Worm (Caenorhabditis elegans) whole organism, early embryonic: ENCODE measurements around the gene egl-15.

Experiments
- B0310.2 ChIP-seq: sonication (generic microtip); optimal IDR thresholded peaks from 2 replicates; lab custom pipeline; 2016; ENCODE audit warnings: mild to moderate bottlenecking, missing genetic modification characterization, missing compliant biosample characterization
- F13C5.2 ChIP-seq: sonication (generic microtip); optimal IDR thresholded peaks from 2 replicates; lab custom pipeline; 2017; ENCODE audit warnings: mild to moderate bottlenecking, missing genetic modification characterization, inconsistent platforms, missing compliant biosample characterization
- aly-1 ChIP-seq: sonication (generic microtip); optimal IDR thresholded peaks from 2 replicates; lab custom pipeline; 2016; ENCODE audit warnings: missing genetic modification characterization, missing compliant biosample characterization
- ama-1 ChIP-seq: fragments of 150-350 bp; optimal IDR thresholded peaks from 2 replicates; lab custom pipeline; 2014
- ceh-13 ChIP-seq: fragments of 200-800 bp; sonication (Bioruptor generic); optimal IDR thresholded peaks from 2 replicates; lab custom pipeline; 2018; ENCODE audit warnings: mild to moderate bottlenecking, missing genetic modification characterization, missing compliant biosample characterization
- ceh-36 ChIP-seq: sonication (generic microtip); optimal IDR thresholded peaks from 2 replicates; lab custom pipeline; 2016; ENCODE audit warnings: missing genetic modification characterization, inconsistent platforms, missing compliant biosample characterization
- ets-7 ChIP-seq: sonication (generic microtip); optimal IDR thresholded peaks from 2 replicates; lab custom pipeline; 2016; ENCODE audit warnings: missing genotype, missing genetic modification characterization, missing compliant biosample characterization
- flt-1 ChIP-seq: fragments of 200-800 bp; sonication (Bioruptor generic); IDR thresholded peaks from 2 replicates; pipeline ENCODE4 v1.3.6; 2022; ENCODE audit warnings: missing genetic modification characterization, missing compliant biosample characterization
- hmbx-1 ChIP-seq: sonication (generic microtip); optimal IDR thresholded peaks from 2 replicates; lab custom pipeline; 2016; ENCODE audit warnings: mild to moderate bottlenecking, missing genetic modification characterization, missing compliant biosample characterization
- hmg-4 ChIP-seq: fragments of 200-800 bp; sonication (Bioruptor generic); optimal IDR thresholded peaks from 2 replicates; lab custom pipeline; 2018; ENCODE audit warnings: mild to moderate bottlenecking, missing genetic modification characterization, missing compliant biosample characterization
- hnd-1 ChIP-seq: sonication (generic microtip); optimal IDR thresholded peaks from 2 replicates; lab custom pipeline; 2016; ENCODE audit warnings: missing genetic modification characterization, missing compliant biosample characterization
- pes-1 ChIP-seq: fragments of 200-800 bp; sonication (Bioruptor generic); IDR thresholded peaks from 2 replicates; pipeline ENCODE4 v1.3.6; 2022; ENCODE audit warnings: missing genetic modification reagents, missing genetic modification characterization, missing compliant biosample characterization
- scrt-1 ChIP-seq: fragments of 200-800 bp; sonication (Bioruptor generic); IDR thresholded peaks from 2 replicates; pipeline ENCODE4 v1.3.6; 2022; ENCODE audit warnings: missing genetic modification characterization, missing compliant biosample characterization
- sea-1 ChIP-seq: fragments of 200-800 bp; sonication (Bioruptor generic); conservative IDR thresholded peaks from 2 replicates; pipeline ENCODE4 v1.3.6; 2022; ENCODE audit warnings: missing genetic modification characterization, missing compliant biosample characterization
- tbx-11 ChIP-seq: fragments of 200-800 bp; sonication (Bioruptor generic); IDR thresholded peaks from 2 replicates; pipeline ENCODE4 v1.3.6; 2022; ENCODE audit warnings: missing genetic modification characterization, missing compliant biosample characterization
- tbx-37 ChIP-seq: fragments of 200-800 bp; sonication (Bioruptor generic); conservative IDR thresholded peaks from 2 replicates; pipeline ENCODE4 v1.3.6; 2022; ENCODE audit warnings: missing genetic modification reagents, missing genetic modification characterization, missing compliant biosample characterization
- tra-4 ChIP-seq: sonication (generic microtip); optimal IDR thresholded peaks from 2 replicates; lab custom pipeline; 2017; ENCODE audit warnings: missing genetic modification characterization, missing compliant biosample characterization

egl-15 gene

DNA sequence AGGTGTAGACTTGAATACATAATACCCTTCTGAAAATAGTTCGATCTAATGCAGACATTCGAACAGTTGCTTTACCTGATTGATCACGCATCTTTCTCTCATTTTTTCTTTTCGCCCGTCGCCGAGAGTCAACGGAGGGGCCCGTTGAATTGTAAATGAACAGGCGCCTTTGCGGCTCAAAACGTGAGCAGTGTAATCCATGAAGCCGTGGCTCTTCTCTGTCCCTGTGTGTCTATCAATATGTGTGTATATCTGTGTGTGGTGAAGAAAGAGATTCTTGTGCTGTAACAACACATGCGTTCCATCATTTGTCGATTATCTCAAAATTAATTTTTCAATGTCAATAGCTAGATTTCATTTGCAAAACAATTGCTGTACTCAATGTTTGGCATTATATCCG, 19.4 kb downstream of the egl-15 start:
- TF ChIP-seq flt-1 (GFP tag; lab: Robert Waterston, UW) (no peak), hmg-4 (GFP tag; lab: Kevin White, UChicago) (no peak), hmbx-1 (tag; lab: Kevin White, UChicago) (no peak)

- no peak for TF ChIP-seq B0310.2 (tag; lab: Kevin White, UChicago)
- no peak for TF ChIP-seq tbx-11 (GFP tag; lab: Robert Waterston, UW)
- no peak for TF ChIP-seq ama-1 (lab: Kevin White, UChicago)
- TF ChIP-seq ets-7, result no peak
- TF ChIP-seq pes-1 (GFP tag; lab: Robert Waterston, UW), result no peak
- TF ChIP-seq ceh-36 (tag; lab: Kevin White, UChicago), result no peak
- no peak for TF ChIP-seq ceh-13
- no peak for TF ChIP-seq aly-1 (tag; lab: Kevin White, UChicago)
- TF ChIP-seq tbx-37 (GFP tag; lab: Robert Waterston, UW), result no peak
- no peak for TF ChIP-seq scrt-1
- no peak for TF ChIP-seq flt-1 (GFP tag; lab: Robert Waterston, UW)
- no peak for TF ChIP-seq hmbx-1 (tag; lab: Kevin White, UChicago)
- no peak for TF ChIP-seq sea-1
- no peak for TF ChIP-seq hnd-1 (tag; lab: Kevin White, UChicago)
- no peak for TF ChIP-seq tra-4 (tag; lab: Kevin White, UChicago)
Observed at ce11 chrX:11036114-11037087, 20.2 kb downstream of the egl-15 start.

DNA sequence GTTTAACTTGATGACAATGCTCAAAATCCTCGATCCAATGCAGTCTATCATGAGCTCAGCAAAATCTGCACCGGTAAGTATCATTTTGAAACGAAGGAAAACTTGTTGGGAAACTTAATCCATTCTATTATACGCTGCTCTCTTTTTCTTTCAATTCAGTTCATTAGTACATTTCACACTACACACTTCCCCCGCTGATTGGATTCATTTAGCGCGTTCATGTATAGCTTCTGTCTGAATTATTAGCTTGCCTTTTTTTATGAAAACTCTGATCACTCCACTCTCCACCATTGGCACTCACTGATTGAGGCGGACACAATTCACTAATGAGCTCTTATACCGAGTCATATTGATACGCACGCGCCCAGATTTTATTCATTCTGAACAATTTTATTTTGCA, 22.0 kb downstream of the egl-15 start:
- TF ChIP-seq hmg-4 (GFP tag; lab: Kevin White, UChicago) (no peak), tbx-11 (GFP tag; lab: Robert Waterston, UW) (no peak), hnd-1 (tag; lab: Kevin White, UChicago) (no peak), tra-4 (tag; lab: Kevin White, UChicago) (no peak), ceh-13 (no peak), ceh-36 (tag; lab: Kevin White, UChicago) (no peak), F13C5.2 (tag; lab: Kevin White, UChicago) (no peak), ets-7 (no peak)

- TF ChIP-seq ceh-36 (tag; lab: Kevin White, UChicago) (no peak), ceh-13 (no peak), scrt-1 (no peak), ets-7 (no peak), B0310.2 (tag; lab: Kevin White, UChicago) (no peak), hmbx-1 (tag; lab: Kevin White, UChicago) (no peak)
Observed at ce11 chrX:11042777-11043176, 26.6 kb downstream of the egl-15 start, which contains the start of gene C09F12.3. TSS of gene C09F12.3 (minus strand) at chrX:11042877.

DNA sequence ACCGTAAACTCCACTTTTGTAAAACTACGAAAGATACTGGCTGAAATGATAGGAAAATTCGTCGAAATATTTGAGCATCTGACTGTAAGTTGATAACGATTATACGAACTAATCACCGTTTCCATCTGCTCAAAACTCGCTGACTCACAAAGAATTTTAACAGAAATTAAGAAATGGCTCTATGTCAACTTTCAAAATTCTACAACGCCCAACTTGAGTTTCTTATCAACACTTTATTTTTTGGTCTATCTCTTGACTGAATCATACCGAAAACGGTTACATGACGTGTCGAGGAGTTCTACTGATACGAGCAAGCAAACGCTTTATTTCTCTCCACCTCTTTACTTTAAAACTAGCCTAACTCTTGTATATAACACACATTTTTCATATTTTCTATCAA, 31.0 kb downstream of the egl-15 start, which contains the start of gene clc-1:
Gene clc-1 (plus strand): TSS at position 264 of the 400 bp plus-strand sequence.
- no peak for TF ChIP-seq aly-1 (tag; lab: Kevin White, UChicago)
- no peak for TF ChIP-seq ama-1 (lab: Kevin White, UChicago)
- TF ChIP-seq hnd-1 (tag; lab: Kevin White, UChicago), result no peak
- TF ChIP-seq sea-1, result no peak
- no peak for TF ChIP-seq ceh-13
- TF ChIP-seq tra-4 (tag; lab: Kevin White, UChicago), result no peak
- TF ChIP-seq F13C5.2 (tag; lab: Kevin White, UChicago), result no peak
- TF ChIP-seq flt-1 (GFP tag; lab: Robert Waterston, UW), result no peak
- no peak for TF ChIP-seq B0310.2 (tag; lab: Kevin White, UChicago)
- TF ChIP-seq hmbx-1 (tag; lab: Kevin White, UChicago), result no peak

ce11 chrX:11050335-11050734, 34.1 kb downstream of the egl-15 start:
- no peak for TF ChIP-seq hmg-4 (GFP tag; lab: Kevin White, UChicago)
- TF ChIP-seq scrt-1, result no peak; the same call in 1 of the 2 replicates
- no peak for TF ChIP-seq ceh-36 (tag; lab: Kevin White, UChicago)
- no peak for TF ChIP-seq ceh-13
- TF ChIP-seq ama-1 (lab: Kevin White, UChicago), result no peak
- TF ChIP-seq hnd-1 (tag; lab: Kevin White, UChicago), result no peak
- no peak for TF ChIP-seq flt-1 (GFP tag; lab: Robert Waterston, UW)
- TF ChIP-seq F13C5.2 (tag; lab: Kevin White, UChicago), result no peak
- TF ChIP-seq ets-7, result no peak
- no peak for TF ChIP-seq tra-4 (tag; lab: Kevin White, UChicago)
- no peak for TF ChIP-seq B0310.2 (tag; lab: Kevin White, UChicago)
- no peak for TF ChIP-seq hmbx-1 (tag; lab: Kevin White, UChicago)
- no peak for TF ChIP-seq aly-1 (tag; lab: Kevin White, UChicago)
- no peak for TF ChIP-seq sea-1
- no peak for TF ChIP-seq tbx-37 (GFP tag; lab: Robert Waterston, UW)
- no peak for TF ChIP-seq tbx-11 (GFP tag; lab: Robert Waterston, UW)
- no peak for TF ChIP-seq pes-1 (GFP tag; lab: Robert Waterston, UW)

ce11 chrX:11053615-11054014, 37.4 kb downstream of the egl-15 start, which contains the start of gene C09F12.2:
TSS of gene C09F12.2 (plus strand) at chrX:11053915.
- TF ChIP-seq hmbx-1 (tag; lab: Kevin White, UChicago) (no peak), scrt-1 (no peak), sea-1 (no peak), ceh-36 (tag; lab: Kevin White, UChicago) (no peak), aly-1 (tag; lab: Kevin White, UChicago) (no peak), tbx-11 (GFP tag; lab: Robert Waterston, UW) (no peak), ama-1 (lab: Kevin White, UChicago) (no peak), F13C5.2 (tag; lab: Kevin White, UChicago) (no peak), B0310.2 (tag; lab: Kevin White, UChicago) (no peak), ceh-13 (no peak)
